Worm (Caenorhabditis elegans) whole organism, L4/young adult: ENCODE results near the gene alh-4.

Experiments used
- W03F9.2 ChIP-seq: fragments of 150-350 bp; optimal IDR thresholded peaks from 2 replicates; lab custom pipeline; 2014; ENCODE audit warnings: missing biosample characterization, missing genetic modification characterization
- dao-5 ChIP-seq: sonication (generic microtip); optimal IDR thresholded peaks from 2 replicates; lab custom pipeline; 2016; ENCODE audit warnings: missing genotype, missing genetic modification characterization, moderate library complexity, missing compliant biosample characterization

- no peak for TF ChIP-seq W03F9.2
- no peak for TF ChIP-seq dao-5 (tag; lab: Kevin White, UChicago)
These were observed 14.7 kb downstream of the alh-4 start, which contains the start of gene cht-6 for ce11 chrV:6414985-6415384.
